Worm (Caenorhabditis elegans) whole organism, L2 larva: ENCODE results near the gene sri-19.
"Not testable (repeated sequence)": the region's sequence is repeated elsewhere in the genome, so short reads cannot be mapped to it uniquely, and the experiment has no call there.

Experiments used
- C34F6.9 ChIP-seq: fragments of 150-350 bp; optimal IDR thresholded peaks from 2 replicates; lab custom pipeline; 2014; ENCODE audit warnings: missing biosample characterization, missing genetic modification characterization
- F13H6.1 ChIP-seq: sonication (generic microtip); optimal IDR thresholded peaks from 2 replicates; lab custom pipeline; 2016; ENCODE audit warnings: missing genetic modification characterization, missing compliant biosample characterization
- R02D3.7 ChIP-seq: fragments of 150-350 bp; optimal IDR thresholded peaks from 2 replicates; lab custom pipeline; 2014; ENCODE audit warnings: missing biosample characterization, missing genetic modification characterization
- ama-1 ChIP-seq: fragments of 150-350 bp; optimal IDR thresholded peaks from 2 replicates; lab custom pipeline; 2018; ENCODE audit warnings: inconsistent platforms
- blmp-1 ChIP-seq: sonication (generic microtip); optimal IDR thresholded peaks from 2 replicates; lab custom pipeline; 2017; ENCODE audit warnings: missing genetic modification characterization, mild to moderate bottlenecking, missing compliant biosample characterization, antibody characterized with exemption, moderate library complexity; ENCODE audit not compliant: insufficient read depth
- ceh-82 ChIP-seq: fragments of 150-350 bp; optimal IDR thresholded peaks from 2 replicates; lab custom pipeline; 2014; ENCODE audit warnings: missing biosample characterization, missing genetic modification characterization
- crh-2 ChIP-seq: sonication (generic microtip); optimal IDR thresholded peaks from 2 replicates; lab custom pipeline; 2017; ENCODE audit warnings: missing biosample characterization, missing genetic modification characterization
- dmd-4 ChIP-seq: sonication (generic microtip); optimal IDR thresholded peaks from 2 replicates; lab custom pipeline; 2017; ENCODE audit warnings: missing biosample characterization, missing genetic modification characterization
- egl-27 ChIP-seq: sonication (generic microtip); optimal IDR thresholded peaks from 3 replicates; lab custom pipeline; 2017; ENCODE audit warnings: missing biosample characterization, missing genetic modification reagents, missing genetic modification characterization
- elt-3 ChIP-seq: sonication (generic microtip); optimal IDR thresholded peaks from 2 replicates; lab custom pipeline; 2017; ENCODE audit warnings: missing biosample characterization, missing genetic modification characterization
- fos-1 ChIP-seq: fragments of 150-350 bp; optimal IDR thresholded peaks from 2 replicates; lab custom pipeline; 2014; ENCODE audit warnings: missing biosample characterization, missing genetic modification characterization
- gmeb-1 ChIP-seq: fragments of 150-350 bp; optimal IDR thresholded peaks from 2 replicates; lab custom pipeline; 2014; ENCODE audit warnings: missing biosample characterization, missing genetic modification characterization
- lin-11 ChIP-seq: fragments of 150-350 bp; sonication (generic microtip); optimal IDR thresholded peaks from 2 replicates; lab custom pipeline; 2014; ENCODE audit warnings: missing biosample characterization, missing genetic modification characterization, inconsistent platforms, mixed read lengths
- lin-39 ChIP-seq: fragments of 150-350 bp; optimal IDR thresholded peaks from 2 replicates; lab custom pipeline; 2014; ENCODE audit warnings: missing biosample characterization, missing genetic modification reagents, missing genetic modification characterization
- lsy-2 ChIP-seq, 2 experiments: fragments of 150-350 bp in 1 of 2; sonication (generic microtip) in 1 of 2; optimal IDR thresholded peaks; 2 replicates each; lab custom pipeline; 2014 to 2017; ENCODE audit warnings: missing biosample characterization in 2 of 2, missing genetic modification characterization in 2 of 2
- mab-5 ChIP-seq: fragments of 150-350 bp; optimal IDR thresholded peaks from 2 replicates; lab custom pipeline; 2014; ENCODE audit warnings: missing biosample characterization, missing genetic modification characterization
- mbf-1 ChIP-seq: sonication (generic microtip); optimal IDR thresholded peaks from 2 replicates; lab custom pipeline; 2017; ENCODE audit warnings: missing biosample characterization, missing genetic modification characterization
- mdl-1 ChIP-seq, 2 experiments: fragments of 150-350 bp in 1 of 2; sonication (generic microtip) in 1 of 2; optimal IDR thresholded peaks; 2 replicates each; lab custom pipeline; 2017; ENCODE audit warnings: missing biosample characterization in 2 of 2, missing genetic modification characterization in 2 of 2
- nhr-12 ChIP-seq: fragments of 150-350 bp; optimal IDR thresholded peaks from 2 replicates; lab custom pipeline; 2014; ENCODE audit warnings: missing biosample characterization, missing genetic modification characterization
- nhr-129 ChIP-seq: fragments of 150-350 bp; optimal IDR thresholded peaks from 2 replicates; lab custom pipeline; 2014; ENCODE audit warnings: missing biosample characterization, missing genetic modification characterization
- nhr-21 ChIP-seq: fragments of 150-350 bp; optimal IDR thresholded peaks from 2 replicates; lab custom pipeline; 2014; ENCODE audit warnings: missing biosample characterization, missing genetic modification characterization
- nhr-25 ChIP-seq: fragments of 150-350 bp; sonication (generic microtip); optimal IDR thresholded peaks from 3 replicates; lab custom pipeline; 2014; ENCODE audit warnings: missing biosample characterization, missing genetic modification characterization
- nhr-77 ChIP-seq: fragments of 150-350 bp; optimal IDR thresholded peaks from 2 replicates; lab custom pipeline; 2014; ENCODE audit warnings: missing biosample characterization, missing genetic modification characterization
- peb-1 ChIP-seq: fragments of 150-350 bp; optimal IDR thresholded peaks from 2 replicates; lab custom pipeline; 2014; ENCODE audit warnings: missing biosample characterization, missing genetic modification characterization
- skn-1 ChIP-seq: sonication (generic microtip); optimal IDR thresholded peaks from 2 replicates; lab custom pipeline; 2017; ENCODE audit warnings: missing biosample characterization, missing genetic modification characterization
- sma-3 ChIP-seq: sonication (generic microtip); optimal IDR thresholded peaks from 2 replicates; lab custom pipeline; 2016; ENCODE audit warnings: missing genetic modification reagents, missing genetic modification characterization, missing compliant biosample characterization
- sma-9 ChIP-seq, 2 experiments: fragments of 150-350 bp in 1 of 2; sonication (generic microtip) in 1 of 2; optimal IDR thresholded peaks; 2 replicates each; lab custom pipeline; 2014 to 2016; ENCODE audit warnings: missing genetic modification characterization in 2 of 2, mild to moderate bottlenecking in 1 of 2, missing biosample characterization in 1 of 2, missing compliant biosample characterization in 1 of 2, missing genetic modification reagents in 1 of 2, moderate library complexity in 1 of 2
- unc-55 ChIP-seq: fragments of 150-350 bp; sonication (generic microtip); optimal IDR thresholded peaks from 3 replicates; lab custom pipeline; 2014; ENCODE audit warnings: missing biosample characterization, missing genetic modification reagents, missing genetic modification characterization
- unc-62 ChIP-seq: fragments of 150-350 bp; optimal IDR thresholded peaks from 2 replicates; lab custom pipeline; 2014; ENCODE audit warnings: missing biosample characterization, missing genetic modification reagents, missing genetic modification characterization
- zag-1 ChIP-seq: fragments of 150-350 bp; optimal IDR thresholded peaks from 2 replicates; lab custom pipeline; 2014; ENCODE audit warnings: missing biosample characterization, missing genetic modification characterization
- ztf-1 ChIP-seq: fragments of 200-800 bp; sonication (Bioruptor generic); conservative IDR thresholded peaks from 2 replicates; pipeline ENCODE4 v1.3.6; 2022; ENCODE audit warnings: missing genetic modification characterization, missing compliant biosample characterization
- ztf-4 ChIP-seq: fragments of 150-350 bp; optimal IDR thresholded peaks from 2 replicates; lab custom pipeline; 2014; ENCODE audit warnings: missing biosample characterization, missing genetic modification characterization

sri-19 gene

ce11 chrIV:10987342-10987945 lies 29.3 kb downstream of the sri-19 start, which contains the start of gene Y43E12A.3:
TSS of gene Y43E12A.3 (plus strand) at chrIV:10987895.
- TF ChIP-seq sma-9 (GFP tag; optimal IDR thresholded peaks at IDR 0.05; lab: Kevin White, UChicago); sma-9 (tag; optimal IDR thresholded peaks at IDR 0.05; lab: Kevin White, UChicago); mab-5; nhr-129 (tag; lab: Kevin White, UChicago): not testable (repeated sequence)

ce11 chrIV:10990699-10991098 lies 32.5 kb downstream of the sri-19 start, which contains the start of gene F13H10.5:
TSS of gene F13H10.5 (plus strand) at chrIV:10990999.
- TF ChIP-seq lin-39 (tag; lab: Kevin White, UChicago) = no peak
- TF ChIP-seq nhr-77 (tag; lab: Kevin White, UChicago) = no peak
- no peak for TF ChIP-seq ceh-82 (tag; lab: Kevin White, UChicago)
- TF ChIP-seq R02D3.7 (tag; lab: Kevin White, UChicago) = no peak

DNA sequence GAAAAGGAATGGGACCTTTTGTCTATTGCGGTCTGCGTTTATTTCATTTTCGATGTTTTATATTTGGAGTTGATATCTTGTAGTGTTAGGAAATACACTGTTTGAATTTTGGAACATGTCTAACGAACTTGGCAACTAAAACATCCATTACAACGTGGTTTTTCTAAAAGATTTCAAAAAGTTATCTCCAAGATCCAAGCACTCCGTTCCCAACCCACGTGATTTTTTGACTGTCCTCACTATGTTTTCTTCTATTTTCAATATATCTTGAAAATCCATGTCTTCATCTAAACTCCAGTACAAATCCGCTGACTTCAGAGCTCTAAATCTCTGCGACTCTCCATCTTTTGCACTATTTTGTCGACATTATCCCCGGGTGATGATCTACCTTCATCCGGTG lies 43.4 kb downstream of the sri-19 start, which contains the start of gene F13H10.9:
Gene F13H10.9, plus strand, starts transcription at position 301 of the 400 bp plus-strand sequence.
- TF ChIP-seq ama-1 (no peak), sma-3 (GFP tag; lab: Kevin White, UChicago) (no peak), blmp-1 (tag; lab: Kevin White, UChicago) (no peak), nhr-12 (tag; lab: Kevin White, UChicago) (no peak), gmeb-1 (no peak), F13H6.1 (tag; lab: Kevin White, UChicago) (no peak)

DNA sequence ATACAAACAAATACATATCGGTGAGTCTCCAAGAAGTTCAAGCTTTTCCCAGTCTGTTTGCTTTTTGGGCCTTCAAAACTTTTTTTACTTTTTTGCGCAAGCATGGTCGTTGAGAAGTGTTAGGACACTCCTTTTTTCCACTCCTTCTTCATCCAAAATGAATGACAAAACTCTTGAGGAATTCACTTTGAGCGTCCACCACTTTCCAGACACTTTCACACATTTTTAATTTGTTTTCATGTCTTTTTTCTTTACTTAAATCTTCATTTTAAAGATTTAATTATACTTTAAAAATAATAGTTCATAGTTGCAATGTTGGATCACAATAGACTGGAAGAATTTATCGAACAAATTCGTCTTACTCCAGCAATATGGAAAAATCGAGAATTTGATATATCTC lies 46.1 kb downstream of the sri-19 start, which contains the start of gene F13H10.1:
Gene F13H10.1, plus strand, starts transcription at position 301 of the 400 bp plus-strand sequence.
- TF ChIP-seq skn-1 (tag; lab: Kevin White, UChicago) (no peak), zag-1 (tag; lab: Kevin White, UChicago) (no peak), ztf-1 (GFP tag; lab: Robert Waterston, UW) (no peak), unc-55 (peak; percentile 12), egl-27 (tag; lab: Kevin White, UChicago) (no peak)

DNA sequence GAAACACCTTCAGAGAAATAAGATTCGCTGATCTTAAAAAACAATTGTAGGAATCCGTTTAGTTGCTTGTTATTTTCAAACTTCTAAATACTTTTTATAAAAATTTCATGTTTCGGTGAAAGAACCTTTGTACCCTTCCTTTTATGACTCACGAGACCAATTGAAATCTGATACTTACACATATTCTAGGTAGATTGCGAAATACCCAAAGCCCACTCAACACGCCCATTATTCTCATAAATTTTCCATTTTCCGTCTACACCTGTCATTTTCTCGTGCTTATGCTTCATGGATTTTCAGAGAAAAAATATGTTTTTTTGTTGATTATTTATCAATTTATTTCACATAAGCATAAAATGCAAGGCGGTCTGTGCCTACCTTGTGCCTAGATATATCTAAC lies 48.2 kb downstream of the sri-19 start:
- TF ChIP-seq dmd-4 (tag; lab: Kevin White, UChicago) (no peak), mbf-1 (no peak), lsy-2 (tag; optimal IDR thresholded peaks at IDR 0.05; lab: Kevin White, UChicago) (peak in 1 of 2 experiments; percentile 6), sma-3 (GFP tag; lab: Kevin White, UChicago) (no peak), peb-1 (no peak), mdl-1 (tag; optimal IDR thresholded peaks at IDR 0.05; lab: Kevin White, UChicago) (no peak)

DNA sequence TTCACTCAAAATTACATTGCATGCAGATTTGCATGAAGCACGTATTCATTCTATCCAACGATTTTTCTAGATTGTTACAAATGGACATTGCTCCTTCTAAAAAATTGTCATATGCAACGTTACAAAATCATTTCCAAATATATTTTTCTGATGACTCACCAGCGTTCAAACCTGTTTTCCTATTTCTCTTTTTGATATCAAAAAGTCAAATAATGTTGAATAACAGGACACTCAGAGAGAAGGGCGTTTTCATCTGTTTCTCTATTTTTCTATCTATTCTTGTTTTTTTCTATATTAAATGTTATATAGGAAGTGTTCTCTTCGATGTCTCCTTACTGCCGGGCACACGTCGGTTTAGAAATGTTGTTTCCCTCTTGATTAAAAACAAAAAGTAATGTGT lies 48.7 kb downstream of the sri-19 start:
- no peak for TF ChIP-seq elt-3
- TF ChIP-seq lin-11 (tag; lab: Kevin White, UChicago) = no peak
- TF ChIP-seq fos-1 (tag; lab: Kevin White, UChicago) = peak; percentile 64
- TF ChIP-seq nhr-129 (tag; lab: Kevin White, UChicago) = no peak
- no peak for TF ChIP-seq ztf-4 (tag; lab: Kevin White, UChicago)
- TF ChIP-seq, all 48 proteins: peak for 1

ce11 chrIV:11008255-11008654 lies 50.1 kb downstream of the sri-19 start:
- no peak for TF ChIP-seq unc-62 (GFP tag; lab: Kevin White, UChicago)
- TF ChIP-seq sma-3 (GFP tag; lab: Kevin White, UChicago) = peak; percentile 48
- peak; percentile 78 for TF ChIP-seq fos-1 (tag; lab: Kevin White, UChicago)
- TF ChIP-seq nhr-25 = peak; percentile 66
- TF ChIP-seq mab-5 = no peak
- peak; percentile 32 for TF ChIP-seq nhr-21 (tag; lab: Kevin White, UChicago)
- TF ChIP-seq crh-2 = peak; percentile 33
- peak; percentile 1 for TF ChIP-seq F13H6.1 (tag; lab: Kevin White, UChicago)
- TF ChIP-seq sma-9 (GFP tag; optimal IDR thresholded peaks at IDR 0.05; lab: Kevin White, UChicago) = peak; percentile 24
- TF ChIP-seq sma-9 (tag; optimal IDR thresholded peaks at IDR 0.05; lab: Kevin White, UChicago) = no peak
- TF ChIP-seq nhr-129 (tag; lab: Kevin White, UChicago) = peak; percentile 75
- TF ChIP-seq peb-1 = no peak
- TF ChIP-seq C34F6.9 (tag; lab: Kevin White, UChicago) = peak; percentile 2
- TF ChIP-seq blmp-1 (tag; lab: Kevin White, UChicago) = peak; percentile 89
